Worm (Caenorhabditis elegans): ENCODE measurements around the gene T22G5.3.

DNA sequence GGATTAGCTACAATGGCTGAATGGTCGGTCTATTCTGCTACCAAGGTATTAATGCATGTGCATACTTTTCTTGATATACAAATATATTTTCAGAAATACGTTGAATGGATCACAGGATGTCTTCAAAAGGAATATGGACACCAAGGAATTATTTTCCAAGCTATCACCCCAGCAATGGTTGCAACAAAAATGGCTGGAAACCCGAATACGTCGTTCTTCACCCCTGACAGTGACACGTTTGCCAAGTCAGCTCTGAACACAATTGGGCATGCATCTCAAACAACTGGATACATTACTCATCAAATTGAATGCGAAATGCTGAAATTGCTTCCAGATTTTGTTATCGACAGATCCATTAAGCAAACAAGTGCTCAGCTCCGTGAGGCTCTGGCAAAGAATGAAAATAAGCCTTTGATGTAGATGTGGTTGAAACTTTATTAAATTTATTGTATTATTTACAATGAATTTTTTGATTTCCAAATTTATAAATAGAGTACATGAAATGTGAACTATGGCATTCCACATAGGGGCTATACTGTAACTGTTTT lies 26.9 kb downstream of the T22G5.3 start:
- no peak for TF ChIP-seq pes-1 (GFP tag; IDR thresholded peaks at IDR 0.05)
- no peak for TF ChIP-seq hmg-4 (GFP tag; optimal IDR thresholded peaks at IDR 0.05)
- no peak for TF ChIP-seq scrt-1 (GFP tag; IDR thresholded peaks at IDR 0.05)
- no peak for TF ChIP-seq sea-1 (GFP tag; conservative IDR thresholded peaks at IDR 0.05)
